Worm (Caenorhabditis elegans) whole organism, L4/young adult: ENCODE measurements around the gene lsm-4.

Experiments used
- W03F9.2 ChIP-seq: fragments of 150-350 bp; optimal IDR thresholded peaks from 2 replicates; lab custom pipeline; 2014; ENCODE audit warnings: missing biosample characterization, missing genetic modification characterization
- dao-5 ChIP-seq: sonication (generic microtip); optimal IDR thresholded peaks from 2 replicates; lab custom pipeline; 2016; ENCODE audit warnings: missing genotype, missing genetic modification characterization, moderate library complexity, missing compliant biosample characterization
- him-1 ChIP-seq: sonication (generic microtip); optimal IDR thresholded peaks from 2 replicates; lab custom pipeline; 2016; ENCODE audit warnings: missing genotype, missing genetic modification reagents, missing genetic modification characterization, missing compliant biosample characterization

DNA sequence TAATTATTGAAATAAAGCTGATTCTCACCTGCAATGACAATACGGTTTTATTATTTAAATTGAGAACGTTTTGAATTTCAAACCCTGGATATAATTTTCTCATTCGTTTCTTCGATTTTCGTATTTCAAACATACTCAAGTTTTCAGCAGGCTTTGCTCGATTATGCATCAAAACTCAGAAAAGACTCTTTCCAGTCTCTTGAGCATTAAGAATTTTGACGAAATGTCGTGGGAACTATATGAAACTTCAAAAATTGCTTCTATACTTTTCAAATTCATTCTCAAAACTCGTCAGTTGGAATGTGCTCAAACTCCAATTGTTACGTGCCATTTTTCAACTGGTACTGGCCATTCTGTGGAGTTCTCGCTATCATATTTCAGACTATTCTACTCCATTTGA, 47.6 kb downstream of the lsm-4 start, which contains the start of gene srd-59:
- TF ChIP-seq W03F9.2 (tag; lab: Kevin White, UChicago) = no peak
- TF ChIP-seq dao-5 (tag; lab: Kevin White, UChicago) = no peak
- TF ChIP-seq him-1 (tag; lab: Kevin White, UChicago) = no peak
